Fruit fly (Drosophila melanogaster) Kc167 (cell line): ENCODE results near the gene CG10338.

Experiments used
- Myc ChIP-seq: fragments of >200 bp; optimal IDR thresholded peaks from 2 replicates; lab custom pipeline; 2017; ENCODE audit warnings: missing external identifiers
- Sin3A ChIP-seq: fragments of >200 bp; optimal IDR thresholded peaks from 2 replicates; lab custom pipeline; 2018; ENCODE audit warnings: missing external identifiers
- psq ChIP-seq: fragments of >200 bp; optimal IDR thresholded peaks from 2 replicates; lab custom pipeline; 2017; ENCODE audit warnings: missing external identifiers

dm6 chr2L:18656691-18657237, 38.7 kb upstream of the CG10338 start:
- TF ChIP-seq psq (lab: Kevin White, UChicago): no peak
- TF ChIP-seq Myc (lab: Kevin White, UChicago): no peak
- TF ChIP-seq Sin3A (lab: Kevin White, UChicago): no peak
